Worm (Caenorhabditis elegans) whole organism, L1 larva: ENCODE results near the gene Y32G9A.5.
A peak's percentile ranks its signal among the peaks of the same experiment; 100 is the strongest.

Experiments used
- C04F5.9 ChIP-seq: sonication (generic microtip); optimal IDR thresholded peaks from 2 replicates; lab custom pipeline; 2016; ENCODE audit warnings: missing genetic modification characterization, missing compliant biosample characterization
- F16B12.6 ChIP-seq: fragments of 150-350 bp; optimal IDR thresholded peaks from 2 replicates; lab custom pipeline; 2014; ENCODE audit warnings: missing biosample characterization, missing genetic modification characterization
- alr-1 ChIP-seq: fragments of 200-800 bp; sonication (Bioruptor generic); optimal IDR thresholded peaks from 2 replicates; lab custom pipeline; 2018; ENCODE audit warnings: borderline replicate concordance, mild to moderate bottlenecking, missing genetic modification characterization, missing compliant biosample characterization
- aly-2 ChIP-seq: fragments of 150-350 bp; optimal IDR thresholded peaks from 2 replicates; lab custom pipeline; 2014; ENCODE audit warnings: missing biosample characterization, missing genetic modification characterization
- ceh-88 ChIP-seq: fragments of 200-800 bp; sonication (Bioruptor generic); IDR thresholded peaks from 2 replicates; pipeline ENCODE4 v1.3.6; 2022; ENCODE audit warnings: missing genetic modification characterization, missing compliant biosample characterization
- ces-1 ChIP-seq: fragments of 150-350 bp; optimal IDR thresholded peaks from 2 replicates; lab custom pipeline; 2014; ENCODE audit warnings: missing biosample characterization, missing genetic modification reagents, missing genetic modification characterization
- dsc-1 ChIP-seq: sonication (generic microtip); optimal IDR thresholded peaks from 2 replicates; lab custom pipeline; 2016; ENCODE audit warnings: mild to moderate bottlenecking, missing genetic modification characterization, missing compliant biosample characterization
- efl-1 ChIP-seq, 4 experiments: fragments of 150-350 bp; optimal IDR thresholded peaks in 3 of 4; peaks in 1 of 4; 1 replicate in 1 of 4; 2 replicates in 3 of 4; lab custom pipeline; 2014; ENCODE audit warnings: missing biosample characterization in 2 of 4, missing genetic modification characterization in 2 of 4, missing genetic modification reagents in 2 of 4
- efl-3 ChIP-seq: fragments of 200-800 bp; sonication (Bioruptor generic); optimal IDR thresholded peaks from 2 replicates; lab custom pipeline; 2018; ENCODE audit warnings: mild to moderate bottlenecking, missing genetic modification characterization, missing compliant biosample characterization
- egl-13 ChIP-seq: sonication (generic microtip); optimal IDR thresholded peaks from 2 replicates; lab custom pipeline; 2016; ENCODE audit warnings: missing genotype, missing genetic modification reagents, missing genetic modification characterization, missing compliant biosample characterization
- elt-2 ChIP-seq: sonication (generic microtip); optimal IDR thresholded peaks from 2 replicates; lab custom pipeline; 2016; ENCODE audit warnings: missing genetic modification characterization, mild to moderate bottlenecking, inconsistent platforms, missing compliant biosample characterization, missing genetic modification reagents
- elt-3 ChIP-seq, 6 experiments: fragments of 150-350 bp in 1 of 6; sonication (generic microtip); optimal IDR thresholded peaks; 2 replicates each; lab custom pipeline; 2017 to 2018; ENCODE audit warnings: missing biosample characterization in 6 of 6, missing genetic modification characterization in 6 of 6, inconsistent platforms in 1 of 6
- ets-5 ChIP-seq: fragments of 200-800 bp; sonication (Bioruptor generic); IDR thresholded peaks from 2 replicates; pipeline ENCODE4 v1.3.6; 2022; ENCODE audit warnings: missing genetic modification characterization, missing compliant biosample characterization
- fkh-10 ChIP-seq: sonication (generic microtip); optimal IDR thresholded peaks from 2 replicates; lab custom pipeline; 2017; ENCODE audit warnings: missing biosample characterization, missing genetic modification reagents, missing genetic modification characterization
- fkh-8 ChIP-seq: sonication (generic microtip); optimal IDR thresholded peaks from 2 replicates; lab custom pipeline; 2016; ENCODE audit warnings: mild to moderate bottlenecking, missing genetic modification characterization, missing compliant biosample characterization
- grh-1 ChIP-seq: fragments of 200-800 bp; sonication (Bioruptor generic); IDR thresholded peaks from 2 replicates; pipeline ENCODE4 v1.3.6; 2022; ENCODE audit warnings: missing genetic modification reagents, missing genetic modification characterization, missing compliant biosample characterization
- lin-14 ChIP-seq: fragments of 200-800 bp; sonication (Bioruptor generic); optimal IDR thresholded peaks from 2 replicates; lab custom pipeline; 2018; ENCODE audit warnings: mild to moderate bottlenecking, missing genetic modification characterization, moderate library complexity, missing compliant biosample characterization
- lin-39 ChIP-seq: fragments of 150-350 bp; optimal IDR thresholded peaks from 2 replicates; lab custom pipeline; 2014; ENCODE audit warnings: missing biosample characterization, missing genetic modification reagents, missing genetic modification characterization
- lsy-2 ChIP-seq, 2 experiments: fragments of 150-350 bp; optimal IDR thresholded peaks; 2 replicates each; lab custom pipeline; 2014; ENCODE audit warnings: missing biosample characterization in 2 of 2, missing genetic modification characterization in 2 of 2
- mab-9 ChIP-seq: fragments of 200-800 bp; sonication (Bioruptor generic); IDR thresholded peaks from 2 replicates; pipeline ENCODE4 v1.3.6; 2022; ENCODE audit warnings: missing genetic modification reagents, missing genetic modification characterization, missing compliant biosample characterization
- mef-2 ChIP-seq: fragments of 150-350 bp; optimal IDR thresholded peaks from 2 replicates; lab custom pipeline; 2014; ENCODE audit warnings: missing biosample characterization, missing genetic modification characterization
- mep-1 ChIP-seq: fragments of 150-350 bp; optimal IDR thresholded peaks from 2 replicates; lab custom pipeline; 2014; ENCODE audit warnings: missing biosample characterization, missing genetic modification characterization
- nhr-19 ChIP-seq: fragments of 200-800 bp; sonication (Bioruptor generic); conservative IDR thresholded peaks from 2 replicates; pipeline ENCODE4 v1.3.6; 2022; ENCODE audit warnings: missing genetic modification characterization, missing compliant biosample characterization
- nhr-20 ChIP-seq: sonication (generic microtip); optimal IDR thresholded peaks from 2 replicates; lab custom pipeline; 2016; ENCODE audit warnings: mild to moderate bottlenecking, missing genetic modification characterization, missing compliant biosample characterization
- nhr-47 ChIP-seq: sonication (generic microtip); optimal IDR thresholded peaks from 2 replicates; lab custom pipeline; 2016; ENCODE audit warnings: mild to moderate bottlenecking, missing genetic modification characterization, moderate library complexity, missing compliant biosample characterization
- nhr-71 ChIP-seq: sonication (generic microtip); optimal IDR thresholded peaks from 2 replicates; lab custom pipeline; 2016; ENCODE audit warnings: mild to moderate bottlenecking, missing genetic modification characterization, moderate library complexity, missing compliant biosample characterization
- nhr-84 ChIP-seq: sonication (generic microtip); optimal IDR thresholded peaks from 2 replicates; lab custom pipeline; 2017; ENCODE audit warnings: missing biosample characterization, missing genetic modification characterization
- skn-1 ChIP-seq: fragments of 150-350 bp; optimal IDR thresholded peaks from 2 replicates; lab custom pipeline; 2014; ENCODE audit warnings: missing biosample characterization, missing genetic modification characterization
- snpc-4 ChIP-seq: fragments of 150-350 bp; optimal IDR thresholded peaks from 2 replicates; lab custom pipeline; 2014; ENCODE audit warnings: missing biosample characterization, missing genetic modification characterization
- snu-23 ChIP-seq: sonication (generic microtip); optimal IDR thresholded peaks from 2 replicates; lab custom pipeline; 2016; ENCODE audit warnings: missing genetic modification characterization, missing compliant biosample characterization
- sup-37 ChIP-seq: fragments of 200-800 bp; sonication (Bioruptor generic); optimal IDR thresholded peaks from 2 replicates; lab custom pipeline; 2018; ENCODE audit warnings: mild to moderate bottlenecking, missing genetic modification characterization, missing compliant biosample characterization
- swsn-7 ChIP-seq: sonication (generic microtip); optimal IDR thresholded peaks from 2 replicates; lab custom pipeline; 2016; ENCODE audit warnings: missing genetic modification characterization, missing compliant biosample characterization
- tlp-1 ChIP-seq: fragments of 150-350 bp; optimal IDR thresholded peaks from 2 replicates; lab custom pipeline; 2014; ENCODE audit warnings: missing biosample characterization, missing genetic modification characterization
- unc-130 ChIP-seq: fragments of 150-350 bp; optimal IDR thresholded peaks from 2 replicates; lab custom pipeline; 2017; ENCODE audit warnings: missing biosample characterization, missing genetic modification characterization, inconsistent platforms
- unc-62 ChIP-seq: fragments of 150-350 bp; optimal IDR thresholded peaks from 2 replicates; lab custom pipeline; 2014; ENCODE audit warnings: missing biosample characterization, missing genetic modification reagents, missing genetic modification characterization
- unc-86 ChIP-seq: sonication (generic microtip); optimal IDR thresholded peaks from 2 replicates; lab custom pipeline; 2016; ENCODE audit warnings: missing genetic modification characterization, missing compliant biosample characterization
- vab-15 ChIP-seq: sonication (generic microtip); optimal IDR thresholded peaks from 2 replicates; lab custom pipeline; 2017; ENCODE audit warnings: missing genotype, mild to moderate bottlenecking, missing genetic modification characterization, missing compliant biosample characterization
- zag-1 ChIP-seq: fragments of 150-350 bp; optimal IDR thresholded peaks from 2 replicates; lab custom pipeline; 2014; ENCODE audit warnings: missing biosample characterization, missing genetic modification characterization
- ztf-4 ChIP-seq: fragments of 150-350 bp; optimal IDR thresholded peaks from 2 replicates; lab custom pipeline; 2014; ENCODE audit warnings: missing biosample characterization, missing genetic modification characterization

The Y32G9A.5 gene

DNA sequence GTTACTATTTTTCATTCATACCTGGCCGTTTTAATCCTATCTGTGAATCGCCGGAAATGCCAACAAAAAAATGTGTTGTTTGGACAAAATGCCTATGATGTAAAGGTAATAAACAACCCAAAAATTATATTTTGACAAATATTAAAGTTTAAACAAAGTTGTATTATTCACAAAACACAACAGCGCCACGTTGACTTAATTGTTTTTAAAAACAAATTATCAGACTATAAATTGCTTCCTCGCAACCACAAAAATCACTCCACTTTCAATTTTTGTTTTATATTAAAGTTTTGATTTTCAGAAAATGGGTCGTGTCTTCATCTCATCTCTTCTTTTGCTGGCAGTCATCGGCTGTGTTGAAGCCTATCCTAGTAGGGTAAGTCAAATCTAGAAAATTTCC is at the start of gene Y32G9A.5:
Y32G9A.5 (plus strand) TSS at position 301 of the 400 bp plus-strand sequence.
- TF ChIP-seq nhr-20 (tag; lab: Kevin White, UChicago) (no peak), lin-14 (GFP tag; lab: Kevin White, UChicago) (no peak), egl-13 (tag; lab: Kevin White, UChicago) (no peak), F16B12.6 (tag; lab: Kevin White, UChicago) (no peak), alr-1 (no peak), ztf-4 (tag; lab: Kevin White, UChicago) (no peak), nhr-19 (GFP tag; lab: Robert Waterston, UW) (no peak), snu-23 (GFP tag; lab: Kevin White, UChicago) (no peak), skn-1 (no peak), nhr-47 (no peak), vab-15 (tag; lab: Kevin White, UChicago) (no peak), nhr-71 (no peak)

DNA sequence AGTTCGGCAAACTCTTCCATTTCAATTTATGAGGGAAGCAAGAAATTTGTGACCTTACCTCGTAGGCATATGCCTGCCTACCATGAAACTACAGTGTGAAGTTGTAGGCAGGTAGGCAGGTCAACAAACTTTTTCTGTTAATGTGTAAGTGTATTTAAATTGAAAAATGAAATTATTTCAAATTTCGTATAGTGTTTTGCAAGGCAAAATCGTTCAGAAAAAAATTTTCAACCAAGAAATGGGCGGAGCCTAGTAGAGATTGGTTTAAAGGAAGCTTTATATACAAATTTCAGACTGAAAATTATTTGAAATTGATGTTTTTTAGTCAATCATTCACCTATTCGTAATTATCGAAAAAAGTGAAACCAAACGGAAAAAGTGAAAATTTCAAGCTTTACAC is 49.6 kb upstream of the Y32G9A.5 start:
- TF ChIP-seq zag-1 (no peak), fkh-10 (GFP tag; lab: Kevin White, UChicago) (no peak), efl-1 (optimal IDR thresholded peaks at IDR 0.05; lab: Kevin White, UChicago) (no peak), efl-1 (GFP tag; optimal IDR thresholded peaks at IDR 0.05 in 1 of 2; lab: Kevin White, UChicago) (peak in 1 of 2 experiments; percentile 52)

DNA sequence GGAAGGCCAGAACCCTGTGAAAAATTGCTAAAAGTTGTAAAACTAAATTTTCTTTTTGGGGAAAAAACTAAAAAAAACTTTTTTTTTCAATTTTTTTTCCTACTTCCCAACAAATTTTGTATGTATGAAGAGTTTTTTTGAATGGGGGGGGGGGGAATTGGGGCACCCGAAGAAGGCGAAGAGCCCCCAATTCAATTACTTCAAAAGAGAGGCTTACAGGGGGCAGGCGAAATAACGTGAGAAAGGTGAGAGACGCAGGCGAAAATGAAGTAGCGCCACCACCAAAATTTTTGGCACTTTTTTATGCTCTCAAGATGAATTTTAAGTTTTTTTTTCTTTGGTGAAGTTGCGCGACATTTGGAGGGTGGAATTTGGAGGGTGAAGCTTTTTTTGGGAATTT is 44.5 kb upstream of the Y32G9A.5 start:
- TF ChIP-seq dsc-1 (tag; lab: Kevin White, UChicago) (no peak), efl-1 (optimal IDR thresholded peaks at IDR 0.05; lab: Kevin White, UChicago) (no peak), efl-1 (GFP tag; optimal IDR thresholded peaks at IDR 0.05 in 1 of 2; lab: Kevin White, UChicago) (peak in 1 of 2 experiments; percentile 10)

DNA sequence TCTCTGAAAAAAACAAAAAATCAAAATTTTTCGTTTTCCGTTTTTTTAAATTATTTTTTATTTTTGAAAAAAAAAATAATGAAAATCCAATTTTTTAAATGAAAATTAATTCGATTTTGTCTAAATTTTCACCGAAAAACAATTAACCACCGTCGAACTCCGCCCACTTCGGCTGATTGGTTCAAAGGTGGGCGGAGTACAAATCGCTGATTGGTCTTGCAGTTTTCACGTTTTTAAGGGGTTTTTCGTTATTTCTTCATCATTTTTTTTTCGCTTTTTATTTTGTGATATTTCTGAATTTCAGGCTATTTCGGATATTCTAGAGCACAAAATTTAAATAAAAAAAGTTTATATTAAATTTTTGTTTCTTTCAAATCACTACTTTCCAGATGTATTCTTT is 42.5 kb upstream of the Y32G9A.5 start:
- no peak for TF ChIP-seq alr-1
- TF ChIP-seq zag-1: no peak
- no peak for TF ChIP-seq egl-13 (tag; lab: Kevin White, UChicago)
- TF ChIP-seq ztf-4 (tag; lab: Kevin White, UChicago): no peak
- TF ChIP-seq unc-62 (GFP tag; lab: Kevin White, UChicago): no peak
- TF ChIP-seq nhr-47: no peak
- no peak for TF ChIP-seq aly-2 (tag; lab: Kevin White, UChicago)
- TF ChIP-seq skn-1: no peak
- TF ChIP-seq ces-1 (GFP tag; lab: Kevin White, UChicago): no peak
- TF ChIP-seq grh-1 (GFP tag; lab: Robert Waterston, UW): no peak
- no peak for TF ChIP-seq efl-1 (optimal IDR thresholded peaks at IDR 0.05; lab: Kevin White, UChicago)
- TF ChIP-seq efl-1 (GFP tag; optimal IDR thresholded peaks at IDR 0.05 in 1 of 2; lab: Kevin White, UChicago): no peak
- TF ChIP-seq mep-1 (tag; lab: Kevin White, UChicago): no peak
- TF ChIP-seq dsc-1 (tag; lab: Kevin White, UChicago): no peak
- TF ChIP-seq fkh-8 (tag; lab: Kevin White, UChicago): no peak
- no peak for TF ChIP-seq mef-2
- TF ChIP-seq ets-5 (GFP tag; lab: Robert Waterston, UW): no peak
- TF ChIP-seq, all 84 proteins: peak for 0

DNA sequence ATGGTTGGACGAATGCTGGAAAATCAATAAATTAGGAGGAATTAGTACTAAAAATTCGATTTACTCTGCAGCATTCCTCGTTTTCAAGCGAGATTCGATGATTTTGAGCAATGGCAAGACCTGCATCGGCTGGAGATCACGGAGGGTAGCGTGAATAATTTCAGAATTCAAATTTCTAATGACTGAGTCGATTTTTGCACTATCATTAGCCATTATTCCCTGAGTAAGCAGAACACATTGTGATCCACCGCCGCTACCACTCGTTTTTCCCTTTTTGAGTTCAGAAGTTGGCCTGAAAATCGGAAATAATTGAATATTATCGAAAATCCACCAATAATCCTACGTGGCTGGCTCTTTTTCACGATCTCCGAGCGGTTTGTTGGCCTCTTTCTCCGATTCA is 39.4 kb upstream of the Y32G9A.5 start:
- TF ChIP-seq efl-1 (optimal IDR thresholded peaks at IDR 0.05; lab: Kevin White, UChicago): no peak
- peak in 1 of 2 experiments; percentile 71 for TF ChIP-seq efl-1 (GFP tag; optimal IDR thresholded peaks at IDR 0.05 in 1 of 2; lab: Kevin White, UChicago)
- TF ChIP-seq lsy-2 (tag; optimal IDR thresholded peaks at IDR 0.05; lab: Kevin White, UChicago): no peak

DNA sequence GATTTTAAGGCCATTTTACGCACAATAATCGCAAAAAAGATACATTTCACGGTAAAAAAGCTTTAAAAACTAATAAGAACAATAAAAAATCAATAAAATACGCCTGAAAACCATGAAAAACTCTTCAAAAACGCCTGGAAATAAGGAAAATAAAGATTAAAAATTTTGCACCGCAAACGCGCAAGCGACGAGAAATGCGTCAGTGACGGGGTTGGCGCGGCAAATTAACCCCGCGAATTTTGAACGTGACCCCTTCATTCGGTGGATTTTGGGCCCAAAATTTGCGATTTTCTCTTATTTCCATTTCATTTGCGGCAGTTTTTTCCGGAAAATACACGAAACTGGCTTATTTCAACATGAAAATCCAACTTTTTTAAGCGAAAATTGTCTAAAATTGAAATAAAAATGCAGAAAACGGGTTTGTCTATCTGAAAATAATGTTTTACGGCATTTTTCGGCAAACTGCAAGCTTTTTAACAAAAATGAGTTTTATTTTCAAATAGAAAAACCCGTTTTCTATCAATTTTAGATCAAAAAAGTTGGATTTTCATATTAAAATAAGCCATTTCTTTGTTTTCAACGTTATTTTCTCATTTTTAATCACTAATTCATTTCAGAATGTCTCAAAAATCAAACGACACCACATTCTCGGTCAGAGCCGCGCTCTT is 38.7 kb upstream of the Y32G9A.5 start, which contains the start of gene knl-3:
knl-3 (plus strand) TSS at position 618 of the 668 bp plus-strand sequence.
- no peak for TF ChIP-seq tlp-1
- TF ChIP-seq skn-1: peak; percentile 82
- peak; percentile 92 to 97 for TF ChIP-seq efl-1 (optimal IDR thresholded peaks at IDR 0.05; lab: Kevin White, UChicago)
- TF ChIP-seq efl-1 (GFP tag; optimal IDR thresholded peaks at IDR 0.05 in 1 of 2; lab: Kevin White, UChicago): peak; percentile 97 to 100
- TF ChIP-seq mef-2: no peak
- TF ChIP-seq elt-3 (tag; optimal IDR thresholded peaks at IDR 0.05; lab: Kevin White, UChicago): peak in 2 of 6 experiments; percentile 70 to 86
- TF ChIP-seq efl-3 (GFP tag; lab: Kevin White, UChicago): no peak
- TF ChIP-seq snpc-4 (tag; lab: Kevin White, UChicago): peak; percentile 76
- TF ChIP-seq snu-23 (GFP tag; lab: Kevin White, UChicago): peak; percentile 93
- no peak for TF ChIP-seq nhr-84 (tag; lab: Kevin White, UChicago)
- peak; percentile 52 for TF ChIP-seq ceh-88
- TF ChIP-seq ztf-4 (tag; lab: Kevin White, UChicago): peak; percentile 54
- peak; percentile 17 for TF ChIP-seq C04F5.9 (tag; lab: Kevin White, UChicago)
- TF ChIP-seq sup-37 (GFP tag; lab: Kevin White, UChicago): peak; percentile 54
- TF ChIP-seq fkh-8 (tag; lab: Kevin White, UChicago): peak; percentile 85
- TF ChIP-seq swsn-7 (tag; lab: Kevin White, UChicago): peak; percentile 90
- TF ChIP-seq mab-9: peak; percentile 82
- TF ChIP-seq nhr-19 (GFP tag; lab: Robert Waterston, UW): peak; percentile 91
- peak; percentile 82 for TF ChIP-seq lin-39
- TF ChIP-seq elt-2: peak; percentile 58
- peak; percentile 84 for TF ChIP-seq unc-86 (tag; lab: Kevin White, UChicago)
- peak; percentile 28 for TF ChIP-seq unc-130 (tag; lab: Kevin White, UChicago)
- no peak for TF ChIP-seq ets-5 (GFP tag; lab: Robert Waterston, UW)
